Worm (Caenorhabditis elegans): ENCODE data around the gene gpd-3.

ce11 chrX:3118596-3119287 lies 5.6 kb upstream of the gpd-3 start:
- TF ChIP-seq ceh-82 (tag; optimal IDR thresholded peaks at IDR 0.05) (no peak), aly-2 (tag; optimal IDR thresholded peaks at IDR 0.05) (no peak), ama-1 (optimal IDR thresholded peaks at IDR 0.05) (no peak), egl-27 (tag; optimal IDR thresholded peaks at IDR 0.05) (no peak), nhr-237 (tag; optimal IDR thresholded peaks at IDR 0.05) (no peak), nhr-77 (tag; optimal IDR thresholded peaks at IDR 0.05) (no peak)

Measured in whole organism, L2 larva.